Worm (Caenorhabditis elegans): ENCODE measurements around the gene twk-22.

- TF ChIP-seq elt-3 (tag; optimal IDR thresholded peaks at IDR 0.05) (no peak), fos-1 (tag; optimal IDR thresholded peaks at IDR 0.05) (no peak), ceh-82 (tag; optimal IDR thresholded peaks at IDR 0.05) (no peak), nhr-11 (tag; optimal IDR thresholded peaks at IDR 0.05) (no peak), peb-1 (tag; optimal IDR thresholded peaks at IDR 0.05) (no peak), ama-1 (optimal IDR thresholded peaks at IDR 0.05) (no peak)
Observed at ce11 chrX:16342256-16342655, 36.0 kb downstream of the twk-22 start.

Measured in whole organism, L2 larva.